Fruit fly (Drosophila melanogaster): ENCODE results near the gene Vha26.

Gene Vha26

dm6 chr3R:5606477-5606876 is 14.9 kb downstream of the Vha26 start, which contains the start of gene asl (continued):
- TF ChIP-seq Awh (GFP tag; IDR thresholded peaks at IDR 0.05): 0 out of 2 replicates have a peak, but pooled peaks have one; percentile 21
- peak; percentile 51 for TF ChIP-seq Rx (GFP tag; IDR thresholded peaks at IDR 0.05)
- peak; percentile 94 for TF ChIP-seq CG30020 (tag; optimal IDR thresholded peaks at IDR 0.05)
- TF ChIP-seq CG8924 (tag; optimal IDR thresholded peaks at IDR 0.05): peak; percentile 76
- peak; percentile 56 for TF ChIP-seq Xrp1 (GFP tag; IDR thresholded peaks at IDR 0.05)
- TF ChIP-seq CG12236 (GFP tag; optimal IDR thresholded peaks at IDR 0.05): no peak
- no peak for TF ChIP-seq CG10321 (GFP tag; IDR thresholded peaks at IDR 0.05)
- TF ChIP-seq ab (GFP tag; optimal IDR thresholded peaks at IDR 0.05): no peak
- peak; percentile 42; the same call in 1 of the 2 replicates for TF ChIP-seq CG31224 (GFP tag; IDR thresholded peaks at IDR 0.05)
- TF ChIP-seq br (optimal IDR thresholded peaks at IDR 0.05): no peak
- TF ChIP-seq Sry-β (GFP tag; optimal IDR thresholded peaks at IDR 0.05): peak; percentile 19
- peak; percentile 31; the same call in 1 of the 2 replicates for TF ChIP-seq Dref (GFP tag; IDR thresholded peaks at IDR 0.05)
- TF ChIP-seq CG8281 (tag; optimal IDR thresholded peaks at IDR 0.05): no peak
- no peak for TF ChIP-seq tio (GFP tag; optimal IDR thresholded peaks at IDR 0.05)
- TF ChIP-seq Dfd (GFP tag; optimal IDR thresholded peaks at IDR 0.05): peak in 1 of 2 experiments; percentile 78
- no peak for TF ChIP-seq CG14860 (GFP tag; IDR thresholded peaks at IDR 0.05; ENCODE audit: partially characterized antibody)
- TF ChIP-seq croc (GFP tag; conservative IDR thresholded peaks at IDR 0.05): peak; percentile 18; the same call in 1 of the 3 replicates
- TF ChIP-seq trh (GFP tag; optimal IDR thresholded peaks at IDR 0.05): no peak
- no peak for TF ChIP-seq Atf3 (GFP tag; optimal IDR thresholded peaks at IDR 0.05)
- TF ChIP-seq onecut (GFP tag; IDR thresholded peaks at IDR 0.05): peak; percentile 58
- TF ChIP-seq vvl (GFP tag; IDR thresholded peaks at IDR 0.05): peak; percentile 69
- no peak for TF ChIP-seq bigmax (GFP tag; optimal IDR thresholded peaks at IDR 0.05)
- peak; percentile 44 for TF ChIP-seq mam (GFP tag; optimal IDR thresholded peaks at IDR 0.05)
- no peak for TF ChIP-seq CG10959 (GFP tag; IDR thresholded peaks at IDR 0.05)
- peak in 2 of 3 experiments; percentile 71 to 98 for TF ChIP-seq lola (GFP tag; optimal IDR thresholded peaks at IDR 0.05)
- TF ChIP-seq cg (GFP tag; optimal IDR thresholded peaks at IDR 0.05): peak; percentile 41
- no peak for TF ChIP-seq CG11093 (GFP tag; IDR thresholded peaks at IDR 0.05)
- TF ChIP-seq E2f1 (GFP tag; IDR thresholded peaks at IDR 0.05): peak; percentile 61
- TF ChIP-seq CG8765 (GFP tag; IDR thresholded peaks at IDR 0.05): peak; percentile 63
- TF ChIP-seq fu2 (GFP tag; optimal IDR thresholded peaks at IDR 0.05): peak; percentile 31
- TF ChIP-seq CG17912 (GFP tag; optimal IDR thresholded peaks at IDR 0.05): peak; percentile 59
- peak; percentile 54 to 59 for TF ChIP-seq Pdp1 (GFP tag; optimal IDR thresholded peaks at IDR 0.05)
- TF ChIP-seq Dip3 (GFP tag; optimal IDR thresholded peaks at IDR 0.05): peak; percentile 73
- peak; percentile 91 for TF ChIP-seq Med (GFP tag)
- TF ChIP-seq ci (GFP tag; IDR thresholded peaks at IDR 0.05): 0 out of 3 replicates have a peak, but pooled peaks have one; percentile 44
- no peak for TF ChIP-seq Hmr (GFP tag; optimal IDR thresholded peaks at IDR 0.05)
- TF ChIP-seq CG6791 (GFP tag; IDR thresholded peaks at IDR 0.05; ENCODE audit: partially characterized antibody): peak; percentile 57; the same call in 1 of the 3 replicates
- TF ChIP-seq Taf1 (GFP tag; IDR thresholded peaks at IDR 0.05): no peak
- no peak for TF ChIP-seq crol (GFP tag; IDR thresholded peaks at IDR 0.05)
- TF ChIP-seq Elba2 (GFP tag; optimal IDR thresholded peaks at IDR 0.05): peak; percentile 96
- TF ChIP-seq BEAF-32 (GFP tag; optimal IDR thresholded peaks at IDR 0.05): peak; percentile 53
- peak; percentile 49; the same call in 1 of the 2 replicates for TF ChIP-seq sisA (GFP tag; IDR thresholded peaks at IDR 0.05)
- TF ChIP-seq CG31441 (GFP tag; IDR thresholded peaks at IDR 0.05): no peak; the same call in 1 of the 2 replicates
- TF ChIP-seq CG8290 (GFP tag; optimal IDR thresholded peaks at IDR 0.05): peak; percentile 86
- peak in 1 of 2 experiments; percentile 77 for TF ChIP-seq CG8290 (tag; optimal IDR thresholded peaks at IDR 0.05)
- peak; percentile 65 for TF ChIP-seq Ptx1 (GFP tag; IDR thresholded peaks at IDR 0.05)
- TF ChIP-seq CG6654 (GFP tag; optimal IDR thresholded peaks at IDR 0.05): peak; percentile 38
- peak; percentile 57; the same call in 1 of the 3 replicates for TF ChIP-seq Dbx (GFP tag; IDR thresholded peaks at IDR 0.05)
- TF ChIP-seq CG12769 (tag; optimal IDR thresholded peaks at IDR 0.05): peak; percentile 71
- TF ChIP-seq CG7556 (GFP tag; optimal IDR thresholded peaks at IDR 0.05): peak; percentile 33
- TF ChIP-seq org-1 (GFP tag; optimal IDR thresholded peaks at IDR 0.05): no peak
- peak; percentile 58; the same call in 1 of the 2 replicates for TF ChIP-seq CG14441 (GFP tag; IDR thresholded peaks at IDR 0.05)

Measured in whole organism, embryonic.